Worm (Caenorhabditis elegans) whole organism, L3 larva: ENCODE measurements around the gene exos-9.

Experiments
- R02D3.7 ChIP-seq: fragments of 150-350 bp; optimal IDR thresholded peaks from 2 replicates; lab custom pipeline; 2014; ENCODE audit warnings: missing biosample characterization, missing genetic modification characterization
- ZK546.5 ChIP-seq: sonication (generic microtip); optimal IDR thresholded peaks from 2 replicates; lab custom pipeline; 2017; ENCODE audit warnings: missing biosample characterization, missing genetic modification characterization
- ama-1 ChIP-seq: fragments of 150-350 bp; optimal IDR thresholded peaks from 2 replicates; lab custom pipeline; 2018
- ceh-16 ChIP-seq: sonication (generic microtip); optimal IDR thresholded peaks from 2 replicates; lab custom pipeline; 2017; ENCODE audit warnings: missing biosample characterization, missing genetic modification characterization
- ceh-28 ChIP-seq: fragments of 150-350 bp; optimal IDR thresholded peaks from 2 replicates; lab custom pipeline; 2014; ENCODE audit warnings: missing biosample characterization, missing genetic modification reagents, missing genetic modification characterization
- ceh-82 ChIP-seq: fragments of 150-350 bp; optimal IDR thresholded peaks from 2 replicates; lab custom pipeline; 2014; ENCODE audit warnings: missing biosample characterization, missing genetic modification characterization
- ceh-9 ChIP-seq: sonication (generic microtip); optimal IDR thresholded peaks from 2 replicates; lab custom pipeline; 2018; ENCODE audit warnings: missing biosample characterization, missing genetic modification characterization
- daf-12 ChIP-seq: fragments of 150-350 bp; optimal IDR thresholded peaks from 2 replicates; lab custom pipeline; 2014; ENCODE audit warnings: missing biosample characterization, missing genetic modification reagents, missing genetic modification characterization
- egl-27 ChIP-seq: sonication (generic microtip); optimal IDR thresholded peaks from 4 replicates; lab custom pipeline; 2017; ENCODE audit warnings: missing biosample characterization, missing genetic modification reagents, missing genetic modification characterization
- egl-5 ChIP-seq: fragments of 150-350 bp; optimal IDR thresholded peaks from 2 replicates; lab custom pipeline; 2017; ENCODE audit warnings: missing biosample characterization, missing genetic modification reagents, missing genetic modification characterization, inconsistent platforms
- elt-1 ChIP-seq: fragments of 150-350 bp; optimal IDR thresholded peaks from 2 replicates; lab custom pipeline; 2014; ENCODE audit warnings: missing biosample characterization, missing genetic modification characterization
- elt-2 ChIP-seq: sonication (generic microtip); optimal IDR thresholded peaks from 2 replicates; lab custom pipeline; 2016; ENCODE audit warnings: missing genetic modification reagents, mild to moderate bottlenecking, missing genetic modification characterization, missing compliant biosample characterization
- eor-1 ChIP-seq, 2 experiments: fragments of 150-350 bp; optimal IDR thresholded peaks; 2 replicates each; lab custom pipeline; 2014 to 2018; ENCODE audit warnings: missing biosample characterization in 2 of 2, missing genetic modification characterization in 2 of 2
- fkh-10 ChIP-seq: sonication (generic microtip); optimal IDR thresholded peaks from 2 replicates; lab custom pipeline; 2017; ENCODE audit warnings: missing biosample characterization, missing genetic modification reagents, missing genetic modification characterization
- fkh-2 ChIP-seq: fragments of 150-350 bp; optimal IDR thresholded peaks from 2 replicates; lab custom pipeline; 2014; ENCODE audit warnings: missing biosample characterization, missing genetic modification reagents, missing genetic modification characterization
- fos-1 ChIP-seq: fragments of 150-350 bp; optimal IDR thresholded peaks from 2 replicates; lab custom pipeline; 2014; ENCODE audit warnings: missing biosample characterization, missing genetic modification characterization
- jun-1 ChIP-seq: fragments of 150-350 bp; optimal IDR thresholded peaks from 2 replicates; lab custom pipeline; 2014; ENCODE audit warnings: missing biosample characterization, missing genetic modification reagents, missing genetic modification characterization
- lin-15B ChIP-seq: fragments of 150-350 bp; optimal IDR thresholded peaks from 2 replicates; lab custom pipeline; 2014; ENCODE audit warnings: missing biosample characterization, missing genetic modification characterization
- lin-39 ChIP-seq: fragments of 150-350 bp; optimal IDR thresholded peaks from 2 replicates; lab custom pipeline; 2018; ENCODE audit warnings: missing biosample characterization, missing genetic modification reagents, missing genetic modification characterization
- lsy-12 ChIP-seq: sonication (generic microtip); optimal IDR thresholded peaks from 2 replicates; lab custom pipeline; 2016; ENCODE audit warnings: mild to moderate bottlenecking, missing genetic modification characterization, missing compliant biosample characterization
- mml-1 ChIP-seq: fragments of 150-350 bp; sonication (generic microtip); optimal IDR thresholded peaks from 3 replicates; lab custom pipeline; 2014; ENCODE audit warnings: missing biosample characterization, missing genetic modification characterization
- nfya-1 ChIP-seq: sonication (generic microtip); optimal IDR thresholded peaks from 2 replicates; lab custom pipeline; 2017; ENCODE audit warnings: missing genetic modification characterization, mild to moderate bottlenecking, missing compliant biosample characterization, antibody characterized with exemption, moderate library complexity; ENCODE audit not compliant: insufficient read depth
- nhr-11 ChIP-seq: fragments of 150-350 bp; optimal IDR thresholded peaks from 2 replicates; lab custom pipeline; 2014; ENCODE audit warnings: missing biosample characterization, missing genetic modification characterization
- nhr-12 ChIP-seq: fragments of 150-350 bp; optimal IDR thresholded peaks from 2 replicates; lab custom pipeline; 2014; ENCODE audit warnings: missing biosample characterization, missing genetic modification characterization
- nhr-23 ChIP-seq: fragments of 150-350 bp; optimal IDR thresholded peaks from 2 replicates; lab custom pipeline; 2014; ENCODE audit warnings: missing biosample characterization, missing genetic modification reagents, missing genetic modification characterization
- nhr-237 ChIP-seq: fragments of 150-350 bp; optimal IDR thresholded peaks from 2 replicates; lab custom pipeline; 2014; ENCODE audit warnings: missing biosample characterization, missing genetic modification characterization
- nhr-25 ChIP-seq: sonication (generic microtip); optimal IDR thresholded peaks from 2 replicates; lab custom pipeline; 2017; ENCODE audit warnings: missing biosample characterization, missing genetic modification characterization
- nhr-28 ChIP-seq: fragments of 150-350 bp; optimal IDR thresholded peaks from 2 replicates; lab custom pipeline; 2014; ENCODE audit warnings: missing biosample characterization, missing genetic modification characterization
- nhr-43 ChIP-seq: sonication (generic microtip); optimal IDR thresholded peaks from 2 replicates; lab custom pipeline; 2016; ENCODE audit warnings: mild to moderate bottlenecking, missing genetic modification characterization, missing compliant biosample characterization; ENCODE audit not compliant: poor library complexity, severe bottlenecking
- nhr-67 ChIP-seq: fragments of 150-350 bp; optimal IDR thresholded peaks from 2 replicates; lab custom pipeline; 2014; ENCODE audit warnings: missing biosample characterization, missing genetic modification characterization
- nhr-77 ChIP-seq: fragments of 150-350 bp; optimal IDR thresholded peaks from 2 replicates; lab custom pipeline; 2014; ENCODE audit warnings: missing biosample characterization, missing genetic modification characterization
- pha-4 ChIP-seq: fragments of 150-350 bp; optimal IDR thresholded peaks from 2 replicates; lab custom pipeline; 2014; ENCODE audit warnings: missing biosample characterization, missing genetic modification reagents, missing genetic modification characterization
- pqm-1 ChIP-seq: fragments of 150-350 bp; optimal IDR thresholded peaks from 2 replicates; lab custom pipeline; 2017; ENCODE audit warnings: missing biosample characterization, missing genetic modification characterization, inconsistent platforms
- skn-1 ChIP-seq: fragments of 150-350 bp; optimal IDR thresholded peaks from 2 replicates; lab custom pipeline; 2014; ENCODE audit warnings: missing biosample characterization, missing genetic modification characterization
- snpc-4 ChIP-seq: fragments of 150-350 bp; optimal IDR thresholded peaks from 2 replicates; lab custom pipeline; 2014; ENCODE audit warnings: missing biosample characterization, missing genetic modification characterization
- tbx-2 ChIP-seq: sonication (generic microtip); optimal IDR thresholded peaks from 2 replicates; lab custom pipeline; 2016; ENCODE audit warnings: mild to moderate bottlenecking, missing genetic modification characterization, missing compliant biosample characterization
- unc-39 ChIP-seq: sonication (generic microtip); optimal IDR thresholded peaks from 4 replicates; lab custom pipeline; 2017; ENCODE audit warnings: missing biosample characterization, missing genetic modification characterization
- unc-62 ChIP-seq: fragments of 150-350 bp; sonication (generic microtip); optimal IDR thresholded peaks from 4 replicates; lab custom pipeline; 2014; ENCODE audit warnings: missing biosample characterization, missing genetic modification reagents, missing genetic modification characterization
- ztf-11 ChIP-seq: fragments of 150-350 bp; optimal IDR thresholded peaks from 2 replicates; lab custom pipeline; 2014; ENCODE audit warnings: missing biosample characterization, missing genetic modification characterization
- ztf-4 ChIP-seq: fragments of 150-350 bp; optimal IDR thresholded peaks from 2 replicates; lab custom pipeline; 2014; ENCODE audit warnings: missing biosample characterization, missing genetic modification characterization

Gene exos-9

ce11 chrIII:7195325-7195724, 2.5 kb downstream of the exos-9 start, which contains the start of gene F37C12.18:
Gene F37C12.18 (minus strand): TSS chrIII:7195425.
- TF ChIP-seq pha-4 (tag; lab: Kevin White, UChicago) = no peak
- TF ChIP-seq tbx-2 = no peak
- no peak for TF ChIP-seq elt-1
- TF ChIP-seq ceh-16 (tag; lab: Kevin White, UChicago) = no peak
- no peak for TF ChIP-seq ceh-82 (tag; lab: Kevin White, UChicago)
- TF ChIP-seq egl-5 (tag; lab: Kevin White, UChicago) = no peak
- no peak for TF ChIP-seq nfya-1
- TF ChIP-seq mml-1 = no peak
- TF ChIP-seq nhr-67 (tag; lab: Kevin White, UChicago) = no peak
- TF ChIP-seq nhr-11 = no peak
- no peak for TF ChIP-seq eor-1 (tag; optimal IDR thresholded peaks at IDR 0.05; lab: Kevin White, UChicago)
- TF ChIP-seq nhr-43 (tag; lab: Kevin White, UChicago) = no peak
- no peak for TF ChIP-seq nhr-25 (tag; lab: Kevin White, UChicago)
- no peak for TF ChIP-seq ceh-9 (tag; lab: Kevin White, UChicago)
- TF ChIP-seq nhr-28 (tag; lab: Kevin White, UChicago) = no peak
- TF ChIP-seq daf-12 = no peak
- TF ChIP-seq, all 47 proteins: peak for 0

DNA sequence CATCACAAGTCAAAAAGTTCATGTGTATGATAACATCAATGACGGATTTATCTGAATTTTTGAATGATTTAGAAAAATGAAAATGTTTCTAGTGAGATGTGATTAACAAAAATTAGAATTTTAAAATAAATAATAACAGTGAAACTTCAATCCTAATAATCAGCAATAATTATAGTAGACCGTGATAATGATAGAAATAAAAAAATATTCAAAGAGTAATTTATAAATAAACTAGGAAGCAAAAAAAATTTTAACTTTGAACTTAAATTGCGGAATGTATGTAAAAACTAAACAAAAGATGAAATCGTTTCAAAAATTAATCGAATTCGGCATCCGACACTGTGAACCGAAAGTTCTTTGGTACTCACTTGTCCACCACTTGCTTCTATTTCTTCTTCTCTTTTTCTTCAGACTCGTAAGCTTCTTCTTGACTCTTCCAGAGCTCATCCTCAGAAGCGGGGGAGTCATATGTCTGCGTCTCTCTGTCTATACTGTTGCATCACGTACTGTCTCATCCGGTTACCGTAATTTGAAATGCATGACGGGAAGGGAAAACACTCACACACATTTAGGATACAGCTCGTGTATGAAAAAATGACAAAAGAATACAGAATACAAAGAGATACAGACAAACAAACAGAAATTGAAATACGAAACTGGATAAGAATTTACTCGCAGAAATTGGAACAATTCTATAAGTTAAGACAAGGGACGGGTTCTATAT, 4.8 kb downstream of the exos-9 start, which contains the start of gene mec-14:
mec-14 (minus strand) TSS at position 51 of the 724 bp plus-strand sequence.
- TF ChIP-seq nhr-25 (tag; lab: Kevin White, UChicago) (no peak), eor-1 (tag; optimal IDR thresholded peaks at IDR 0.05; lab: Kevin White, UChicago) (no peak), fkh-2 (tag; lab: Kevin White, UChicago) (no peak), mml-1 (no peak), jun-1 (tag; lab: Kevin White, UChicago) (no peak), ceh-82 (tag; lab: Kevin White, UChicago) (no peak), pha-4 (tag; lab: Kevin White, UChicago) (no peak), skn-1 (tag; lab: Kevin White, UChicago) (no peak), nhr-12 (tag; lab: Kevin White, UChicago) (no peak), ztf-4 (tag; lab: Kevin White, UChicago) (no peak), nhr-11 (no peak), nfya-1 (no peak), ceh-9 (tag; lab: Kevin White, UChicago) (no peak), ztf-11 (no peak), elt-2 (tag; lab: Kevin White, UChicago) (no peak), nhr-43 (tag; lab: Kevin White, UChicago) (no peak)

- TF ChIP-seq ama-1 (lab: Kevin White, UChicago) (peak; percentile 44), eor-1 (tag; optimal IDR thresholded peaks at IDR 0.05; lab: Kevin White, UChicago) (no peak), elt-2 (tag; lab: Kevin White, UChicago) (peak; percentile 62), lin-39 (tag; lab: Kevin White, UChicago) (peak; percentile 92), nfya-1 (peak; percentile 90), tbx-2 (peak; percentile 9), ceh-82 (tag; lab: Kevin White, UChicago) (peak; percentile 26), nhr-11 (peak; percentile 59), fkh-10 (peak; percentile 58), ceh-28 (tag; lab: Kevin White, UChicago) (no peak), R02D3.7 (tag; lab: Kevin White, UChicago) (peak; percentile 96), nhr-23 (tag; lab: Kevin White, UChicago) (peak; percentile 93), egl-5 (tag; lab: Kevin White, UChicago) (peak; percentile 77), lin-15B (tag; lab: Kevin White, UChicago) (peak; percentile 94), unc-62 (peak; percentile 23), nhr-25 (tag; lab: Kevin White, UChicago) (peak; percentile 82), nhr-67 (tag; lab: Kevin White, UChicago) (no peak), nhr-12 (tag; lab: Kevin White, UChicago) (no peak), ceh-16 (tag; lab: Kevin White, UChicago) (no peak), nhr-28 (tag; lab: Kevin White, UChicago) (no peak), pqm-1 (tag; lab: Kevin White, UChicago) (peak; percentile 49), jun-1 (tag; lab: Kevin White, UChicago) (peak; percentile 23), unc-39 (tag; lab: Kevin White, UChicago) (no peak), lsy-12 (tag; lab: Kevin White, UChicago) (no peak), elt-1 (no peak), snpc-4 (tag; lab: Kevin White, UChicago) (peak; percentile 54), ZK546.5 (tag; lab: Kevin White, UChicago) (peak; percentile 24), fos-1 (tag; lab: Kevin White, UChicago) (no peak), ceh-9 (tag; lab: Kevin White, UChicago) (no peak), skn-1 (tag; lab: Kevin White, UChicago) (peak; percentile 54), nhr-43 (tag; lab: Kevin White, UChicago) (peak; percentile 48), nhr-77 (peak; percentile 4), nhr-237 (tag; lab: Kevin White, UChicago) (no peak), pha-4 (tag; lab: Kevin White, UChicago) (peak; percentile 93), ztf-11 (no peak), egl-27 (tag; lab: Kevin White, UChicago) (peak; percentile 65)
- TF ChIP-seq, all 47 proteins: peak for 23
Observed at ce11 chrIII:7189581-7190128, 8.2 kb downstream of the exos-9 start, which contains the start of gene rps-21. Gene rps-21 (minus strand): TSS chrIII:7189631.
